Worm (Caenorhabditis elegans) whole organism, late embryonic: ENCODE data around the gene swt-6.

ENCODE experiments used
- C38D4.7 ChIP-seq: fragments of 200-800 bp; sonication (Bioruptor generic); optimal IDR thresholded peaks from 2 replicates; lab custom pipeline; 2018; ENCODE audit warnings: mild to moderate bottlenecking, missing genetic modification characterization, moderate library complexity, missing compliant biosample characterization
- Y22D7AL.16 ChIP-seq: sonication (generic microtip); optimal IDR thresholded peaks from 2 replicates; lab custom pipeline; 2016; ENCODE audit warnings: missing genetic modification characterization, missing compliant biosample characterization
- fkh-10 ChIP-seq: fragments of 150-350 bp; optimal IDR thresholded peaks from 2 replicates; lab custom pipeline; 2014; ENCODE audit warnings: missing biosample characterization, missing genetic modification reagents, missing genetic modification characterization
- fkh-6 ChIP-seq: sonication (generic microtip); optimal IDR thresholded peaks from 2 replicates; lab custom pipeline; 2016; ENCODE audit warnings: missing genetic modification characterization, missing compliant biosample characterization
- pag-3 ChIP-seq: sonication (generic microtip); optimal IDR thresholded peaks from 2 replicates; lab custom pipeline; 2016; ENCODE audit warnings: missing compliant biosample characterization, missing genetic modification characterization, borderline replicate concordance
- ref-2 ChIP-seq: sonication (generic microtip); optimal IDR thresholded peaks from 2 replicates; lab custom pipeline; 2016; ENCODE audit warnings: missing genetic modification characterization, missing compliant biosample characterization
- rnt-1 ChIP-seq: sonication (generic microtip); optimal IDR thresholded peaks from 2 replicates; lab custom pipeline; 2016; ENCODE audit warnings: missing genetic modification characterization, missing compliant biosample characterization

DNA sequence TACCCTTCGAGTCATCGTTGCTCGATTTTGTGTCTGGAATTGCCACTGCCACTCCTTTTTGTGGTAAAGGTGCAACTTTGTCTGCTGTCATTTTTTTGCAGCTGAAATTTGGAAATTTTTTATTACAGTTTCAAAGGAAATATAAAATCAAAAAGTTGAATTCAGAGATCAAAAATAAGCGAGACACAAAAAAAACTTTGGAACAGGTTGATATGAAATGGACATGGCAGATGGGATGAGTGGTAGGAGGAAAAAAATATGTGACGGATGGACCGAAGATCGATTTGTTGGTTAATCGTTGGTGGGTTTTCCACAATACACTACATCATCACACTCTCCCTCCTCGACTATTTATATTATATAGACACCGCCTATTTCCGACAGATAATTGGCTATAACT lies 19.6 kb upstream of the swt-6 start, which contains the start of gene R10D12.1:
- TF ChIP-seq C38D4.7 (GFP tag; lab: Kevin White, UChicago) (no peak), fkh-10 (GFP tag; lab: Kevin White, UChicago) (no peak), pag-3 (tag; lab: Kevin White, UChicago) (no peak), rnt-1 (no peak), ref-2 (no peak), fkh-6 (tag; lab: Kevin White, UChicago) (no peak), Y22D7AL.16 (tag; lab: Kevin White, UChicago) (no peak)
